Worm (Caenorhabditis elegans) whole organism, L4 larva: ENCODE results near the gene fbxa-197.

Experiments
- Y75B8A.6 ChIP-seq: fragments of 200-800 bp; sonication (Bioruptor generic); IDR thresholded peaks from 2 replicates; pipeline ENCODE4 v1.3.6; 2022; ENCODE audit warnings: missing genetic modification reagents, missing genetic modification characterization, missing compliant biosample characterization
- ZK337.2 ChIP-seq: fragments of 200-800 bp; sonication (Bioruptor generic); IDR thresholded peaks from 2 replicates; pipeline ENCODE4 v1.3.6; 2022; ENCODE audit warnings: missing genetic modification reagents, missing genetic modification characterization, missing compliant biosample characterization
- aha-1 ChIP-seq: fragments of 150-350 bp; peaks from one replicate; lab custom pipeline; 2014; ENCODE audit warnings: missing biosample characterization, missing genetic modification characterization
- aly-2 ChIP-seq: sonication (generic microtip); optimal IDR thresholded peaks from 2 replicates; lab custom pipeline; 2018; ENCODE audit warnings: missing biosample characterization, missing genetic modification characterization
- cey-2 ChIP-seq: sonication (generic microtip); optimal IDR thresholded peaks from 3 replicates; lab custom pipeline; 2017; ENCODE audit warnings: missing genetic modification characterization, mild to moderate bottlenecking, missing compliant biosample characterization, antibody characterized with exemption, borderline replicate concordance; ENCODE audit not compliant: insufficient read depth
- daf-16 ChIP-seq, 3 experiments: sonication (generic microtip); optimal IDR thresholded peaks; 2 replicates each; lab custom pipeline; 2016 to 2017; ENCODE audit warnings: missing genetic modification characterization in 3 of 3, missing genetic modification reagents in 3 of 3, mild to moderate bottlenecking in 2 of 3, missing compliant biosample characterization in 2 of 3, missing biosample characterization in 1 of 3, moderate library complexity in 1 of 3
- daf-19 ChIP-seq: fragments of 200-800 bp; sonication (Bioruptor generic); conservative IDR thresholded peaks from 2 replicates; pipeline ENCODE4 v1.3.6; 2022; ENCODE audit warnings: missing genetic modification characterization, missing compliant biosample characterization
- dmd-6 ChIP-seq: fragments of 200-800 bp; sonication (Bioruptor generic); IDR thresholded peaks from 2 replicates; pipeline ENCODE4 v1.3.6; 2022; ENCODE audit warnings: missing genetic modification reagents, missing genetic modification characterization, missing compliant biosample characterization
- dve-1 ChIP-seq: sonication (generic microtip); optimal IDR thresholded peaks from 2 replicates; lab custom pipeline; 2017; ENCODE audit warnings: antibody characterized with exemption, mild to moderate bottlenecking, missing genetic modification characterization, missing compliant biosample characterization; ENCODE audit not compliant: insufficient read depth
- gei-8 ChIP-seq: fragments of 200-800 bp; sonication (Bioruptor generic); optimal IDR thresholded peaks from 2 replicates; lab custom pipeline; 2018; ENCODE audit warnings: mild to moderate bottlenecking, missing genetic modification characterization, missing compliant biosample characterization
- hlh-11 ChIP-seq: fragments of 200-800 bp; sonication (Bioruptor generic); optimal IDR thresholded peaks from 2 replicates; lab custom pipeline; 2018; ENCODE audit warnings: mild to moderate bottlenecking, missing genetic modification characterization, missing compliant biosample characterization
- hlh-30 ChIP-seq: sonication (generic microtip); optimal IDR thresholded peaks from 2 replicates; lab custom pipeline; 2017; ENCODE audit warnings: antibody characterized with exemption, mild to moderate bottlenecking, missing genetic modification characterization, missing compliant biosample characterization; ENCODE audit not compliant: insufficient read depth
- madf-5 ChIP-seq, 2 experiments: fragments of 200-800 bp; sonication (Bioruptor generic); IDR thresholded peaks; 2 replicates each; pipeline ENCODE4 v1.3.6; 2022; ENCODE audit warnings: missing compliant biosample characterization in 2 of 2, missing genetic modification characterization in 2 of 2
- mdl-1 ChIP-seq, 2 experiments: fragments of 150-350 bp in 1 of 2; sonication (generic microtip) in 1 of 2; optimal IDR thresholded peaks; 2 replicates each; lab custom pipeline; 2014 to 2017; ENCODE audit warnings: missing biosample characterization in 2 of 2, missing genetic modification characterization in 2 of 2
- mdt-29 ChIP-seq: fragments of 200-800 bp; sonication (Bioruptor generic); IDR thresholded peaks from 2 replicates; pipeline ENCODE4 v1.3.6; 2022; ENCODE audit warnings: missing genetic modification reagents, missing genetic modification characterization, missing compliant biosample characterization
- mxl-3 ChIP-seq: fragments of 200-800 bp; sonication (Bioruptor generic); optimal IDR thresholded peaks from 2 replicates; lab custom pipeline; 2018; ENCODE audit warnings: mild to moderate bottlenecking, missing genetic modification characterization, missing compliant biosample characterization
- nhr-102 ChIP-seq: sonication (generic microtip); optimal IDR thresholded peaks from 2 replicates; lab custom pipeline; 2016; ENCODE audit warnings: mild to moderate bottlenecking, missing genetic modification characterization, moderate library complexity, missing compliant biosample characterization
- nhr-28 ChIP-seq: fragments of 150-350 bp; optimal IDR thresholded peaks from 2 replicates; lab custom pipeline; 2014; ENCODE audit warnings: missing biosample characterization, missing genetic modification characterization
- nhr-76 ChIP-seq: fragments of 150-350 bp; optimal IDR thresholded peaks from 2 replicates; lab custom pipeline; 2014; ENCODE audit warnings: missing biosample characterization, missing genetic modification characterization
- nhr-77 ChIP-seq: fragments of 150-350 bp; optimal IDR thresholded peaks from 2 replicates; lab custom pipeline; 2014; ENCODE audit warnings: missing biosample characterization, missing genetic modification characterization
- php-3 ChIP-seq: fragments of 200-800 bp; sonication (Bioruptor generic); IDR thresholded peaks from 2 replicates; pipeline ENCODE4 v1.3.6; 2022; ENCODE audit warnings: missing genetic modification reagents, missing genetic modification characterization, missing compliant biosample characterization
- pqm-1 ChIP-seq: sonication (generic microtip); optimal IDR thresholded peaks from 2 replicates; lab custom pipeline; 2017; ENCODE audit warnings: missing biosample characterization, missing genetic modification characterization
- tra-1 ChIP-seq: fragments of 200-800 bp; sonication (Bioruptor generic); IDR thresholded peaks from 2 replicates; pipeline ENCODE4 v1.3.6; 2022; ENCODE audit warnings: missing genetic modification reagents, missing genetic modification characterization, missing compliant biosample characterization
- unc-130 ChIP-seq: sonication (generic microtip); optimal IDR thresholded peaks from 2 replicates; lab custom pipeline; 2016; ENCODE audit warnings: missing genetic modification reagents, missing genetic modification characterization, missing compliant biosample characterization
- unc-62 ChIP-seq, 3 experiments: fragments of 150-350 bp in 1 of 3; sonication (generic microtip); optimal IDR thresholded peaks in 2 of 3; peaks in 1 of 3; 1 replicate in 1 of 3; 2 replicates in 2 of 3; lab custom pipeline; 2014 to 2017; ENCODE audit warnings: missing biosample characterization in 3 of 3, missing genetic modification characterization in 3 of 3, missing genetic modification reagents in 3 of 3, missing genotype in 1 of 3
- ztf-11 ChIP-seq: fragments of 150-350 bp; optimal IDR thresholded peaks from 2 replicates; lab custom pipeline; 2014; ENCODE audit warnings: missing biosample characterization, missing genetic modification characterization

Gene fbxa-197

DNA sequence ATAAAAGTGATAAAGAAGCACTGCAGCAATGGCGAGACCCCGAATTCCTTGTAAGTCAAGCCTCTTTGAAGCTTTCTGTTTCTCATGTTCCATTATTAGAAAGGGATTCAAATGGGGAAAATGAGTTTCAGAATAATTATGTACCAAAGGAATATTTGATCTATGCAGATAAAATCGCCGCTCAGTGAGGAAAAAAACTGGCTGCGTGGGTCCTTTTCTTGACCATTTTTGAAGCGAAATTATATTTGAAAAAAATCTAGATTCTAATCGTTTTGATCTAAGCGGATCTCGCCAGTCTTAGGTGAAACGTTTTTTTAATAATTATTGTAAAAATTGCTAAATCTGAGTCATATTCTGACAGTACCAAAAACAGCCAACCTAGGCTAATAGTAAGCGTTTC is 17.2 kb downstream of the fbxa-197 start, which contains the start of gene oac-42:
Gene oac-42 (minus strand): TSS at position 101 of the 400 bp plus-strand sequence.
- no peak for TF ChIP-seq unc-130 (GFP tag; lab: Kevin White, UChicago)
- no peak for TF ChIP-seq ZK337.2 (GFP tag; lab: Robert Waterston, UW)
- TF ChIP-seq unc-62 (GFP tag; optimal IDR thresholded peaks at IDR 0.05 in 1 of 2; lab: Kevin White, UChicago): peak in 1 of 2 experiments; percentile 57
- TF ChIP-seq unc-62 (tag; optimal IDR thresholded peaks at IDR 0.05; lab: Kevin White, UChicago): no peak
- no peak for TF ChIP-seq nhr-28 (tag; lab: Kevin White, UChicago)
- no peak for TF ChIP-seq cey-2 (tag; lab: Kevin White, UChicago)
- no peak for TF ChIP-seq Y75B8A.6 (GFP tag; lab: Robert Waterston, UW)

DNA sequence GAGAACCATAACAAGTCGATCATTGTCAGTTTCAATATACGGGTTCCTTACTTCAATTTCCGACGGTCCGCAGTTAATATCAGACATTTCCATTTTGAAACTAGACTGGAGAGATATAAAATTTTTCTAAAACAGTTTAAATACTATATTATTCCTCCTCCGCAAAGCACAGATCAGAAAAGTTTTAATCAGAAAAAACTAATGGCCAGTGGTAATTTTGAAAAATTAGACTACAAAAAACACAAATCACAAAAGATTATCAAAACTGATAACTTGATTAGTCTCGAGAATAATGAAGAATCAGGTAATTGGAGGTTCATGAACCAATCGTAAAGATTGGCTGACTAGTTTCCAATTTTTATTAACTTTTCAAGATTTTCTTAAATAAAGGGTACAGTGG is 18.5 kb downstream of the fbxa-197 start, which contains the start of gene T06C12.9:
Gene T06C12.9 (minus strand): TSS at position 101 of the 400 bp plus-strand sequence.
- TF ChIP-seq unc-130 (GFP tag; lab: Kevin White, UChicago) (no peak), nhr-28 (tag; lab: Kevin White, UChicago) (peak; percentile 3)

ce11 chrV:15887708-15888295 is 20.3 kb downstream of the fbxa-197 start:
- TF ChIP-seq daf-19 (GFP tag; lab: Robert Waterston, UW) (no peak), gei-8 (GFP tag; lab: Kevin White, UChicago) (no peak), dmd-6 (peak; percentile 86), nhr-28 (tag; lab: Kevin White, UChicago) (peak; percentile 82), dve-1 (tag; lab: Kevin White, UChicago) (peak; percentile 48), hlh-30 (peak; percentile 49), hlh-11 (peak; percentile 79), mdl-1 (tag; optimal IDR thresholded peaks at IDR 0.05; lab: Kevin White, UChicago) (peak in 1 of 2 experiments; percentile 29), tra-1 (GFP tag; lab: Robert Waterston, UW) (no peak), mxl-3 (GFP tag; lab: Kevin White, UChicago) (peak; percentile 48), daf-16 (GFP tag; optimal IDR thresholded peaks at IDR 0.05; lab: Kevin White, UChicago) (no peak), daf-16 (tag; optimal IDR thresholded peaks at IDR 0.05; lab: Kevin White, UChicago) (peak; percentile 87), pqm-1 (tag; lab: Kevin White, UChicago) (peak; percentile 84), php-3 (GFP tag; lab: Robert Waterston, UW) (peak; percentile 60; the same call in 1 of the 2 replicates), nhr-77 (tag; lab: Kevin White, UChicago) (peak; percentile 32), aly-2 (tag; lab: Kevin White, UChicago) (no peak)

DNA sequence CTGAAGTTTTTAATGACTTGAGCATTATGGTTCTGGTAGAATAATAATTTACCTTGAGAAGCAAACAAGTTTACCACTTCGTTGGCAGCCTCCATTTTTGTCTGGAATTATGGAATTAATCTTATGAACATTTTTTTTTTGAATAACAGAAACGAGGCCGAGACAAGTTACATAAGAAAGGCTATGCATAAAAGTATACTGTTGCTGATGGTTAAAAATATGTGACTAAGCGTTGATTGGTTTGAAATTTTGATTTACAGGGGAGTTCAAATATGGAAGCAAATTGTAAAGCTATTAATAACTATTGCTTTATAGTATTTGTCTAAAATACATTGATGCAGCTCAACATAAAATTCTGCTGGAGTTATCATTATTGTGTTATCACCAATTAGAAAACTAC is 21.3 kb downstream of the fbxa-197 start, which contains the start of gene cgt-1:
Gene cgt-1 (minus strand): TSS at position 101 of the 400 bp plus-strand sequence.
- TF ChIP-seq dve-1 (tag; lab: Kevin White, UChicago) (peak; percentile 10), daf-16 (GFP tag; optimal IDR thresholded peaks at IDR 0.05; lab: Kevin White, UChicago) (no peak), daf-16 (tag; optimal IDR thresholded peaks at IDR 0.05; lab: Kevin White, UChicago) (peak; percentile 3), php-3 (GFP tag; lab: Robert Waterston, UW) (no peak)

ce11 chrV:15890115-15890514 is 22.6 kb downstream of the fbxa-197 start:
- TF ChIP-seq madf-5 (GFP tag; IDR thresholded peaks at IDR 0.05; lab: Robert Waterston, UW): no peak
- no peak for TF ChIP-seq nhr-76 (tag; lab: Kevin White, UChicago)
- TF ChIP-seq aha-1 (tag; lab: Kevin White, UChicago): no peak
- no peak for TF ChIP-seq nhr-102 (tag; lab: Kevin White, UChicago)
- peak; percentile 60 for TF ChIP-seq nhr-28 (tag; lab: Kevin White, UChicago)
- no peak for TF ChIP-seq ztf-11 (tag; lab: Kevin White, UChicago)
- no peak for TF ChIP-seq cey-2 (tag; lab: Kevin White, UChicago)
- no peak for TF ChIP-seq mdt-29 (GFP tag; lab: Robert Waterston, UW)
- peak; percentile 35; the same call in 1 of the 2 replicates for TF ChIP-seq dmd-6
- no peak for TF ChIP-seq daf-16 (GFP tag; optimal IDR thresholded peaks at IDR 0.05; lab: Kevin White, UChicago)
- TF ChIP-seq daf-16 (tag; optimal IDR thresholded peaks at IDR 0.05; lab: Kevin White, UChicago): peak; percentile 78
- TF ChIP-seq hlh-11: peak; percentile 18
- TF ChIP-seq, all 104 proteins: peak for 4
